Worm (Caenorhabditis elegans): ENCODE data around the gene R10F2.6.

ce11 chrIII:2961840-2962239, 17.9 kb upstream of the R10F2.6 start:
- no peak for TF ChIP-seq egl-44 (GFP tag; IDR thresholded peaks at IDR 0.05)
- TF ChIP-seq B0035.1 (tag; optimal IDR thresholded peaks at IDR 0.05) = no peak
- no peak for TF ChIP-seq mcd-1 (GFP tag; IDR thresholded peaks at IDR 0.05)
- TF ChIP-seq hmg-1.2 (GFP tag; IDR thresholded peaks at IDR 0.05) = no peak
- TF ChIP-seq ccch-3 (GFP tag; optimal IDR thresholded peaks at IDR 0.05) = no peak

All from whole organism, young adult.